Fruit fly (Drosophila melanogaster) whole organism, embryonic: Measurements from ENCODE around the gene CG6901.

ENCODE experiments used
- Bdp1 ChIP-seq: fragments of 200-800 bp; sonication (Bioruptor generic); optimal IDR thresholded peaks from 3 replicates; lab custom pipeline; 2016; ENCODE audit warnings: missing biosample characterization, missing genetic modification characterization
- CG10366 ChIP-seq: fragments of 200-800 bp; sonication (Bioruptor generic); IDR thresholded peaks from 2 replicates; pipeline ENCODE4 v1.3.6; 2022; ENCODE audit warnings: missing biosample characterization, missing genetic modification characterization
- CG11085 ChIP-seq: fragments of 200-800 bp; sonication (Bioruptor generic); IDR thresholded peaks from 2 replicates; pipeline ENCODE4 v1.3.6; 2022; ENCODE audit warnings: missing biosample characterization, missing genetic modification characterization
- CG11247 ChIP-seq: fragments of 200-800 bp; sonication (Bioruptor generic); IDR thresholded peaks from 2 replicates; pipeline ENCODE4 v1.3.6; 2022; ENCODE audit warnings: missing biosample characterization, missing genetic modification characterization
- CG11456 ChIP-seq: fragments of 200-800 bp; sonication (Bioruptor generic); IDR thresholded peaks from 3 replicates; pipeline ENCODE4 v1.3.6; 2022; ENCODE audit warnings: missing biosample characterization, missing genetic modification characterization
- CG11504 ChIP-seq: fragments of 200-800 bp; sonication (Bioruptor generic); optimal IDR thresholded peaks from 3 replicates; lab custom pipeline; 2019; ENCODE audit warnings: missing biosample characterization, mild to moderate bottlenecking, missing genetic modification characterization, moderate library complexity
- CG12104 ChIP-seq: fragments of 200-800 bp; sonication (Bioruptor generic); optimal IDR thresholded peaks from 3 replicates; lab custom pipeline; 2016; ENCODE audit warnings: missing biosample characterization, missing genetic modification characterization
- CG12942 ChIP-seq: fragments of 200-800 bp; sonication (Bioruptor generic); optimal IDR thresholded peaks from 3 replicates; lab custom pipeline; 2016; ENCODE audit warnings: missing biosample characterization, missing genetic modification characterization
- CG13624 ChIP-seq: fragments of 200-800 bp; sonication (Bioruptor generic); optimal IDR thresholded peaks from 2 replicates; lab custom pipeline; 2016; ENCODE audit warnings: missing biosample characterization, missing genetic modification characterization
- CG14050 ChIP-seq: fragments of 200-800 bp; sonication (Bioruptor generic); IDR thresholded peaks from 3 replicates; pipeline ENCODE4 v1.3.6; 2022; ENCODE audit warnings: missing biosample characterization, missing genetic modification characterization
- CG14441 ChIP-seq: fragments of 200-800 bp; sonication (Bioruptor generic); IDR thresholded peaks from 2 replicates; pipeline ENCODE4 v1.3.6; 2022; ENCODE audit warnings: missing biosample characterization, missing genetic modification characterization
- CG14860 ChIP-seq: fragments of 200-800 bp; sonication (Bioruptor generic); IDR thresholded peaks from 3 replicates; pipeline ENCODE4 v1.3.6; 2022; ENCODE audit warnings: missing biosample characterization, missing genetic modification characterization; ENCODE audit not compliant: partially characterized antibody
- CG15073 ChIP-seq: fragments of 200-800 bp; sonication (Bioruptor generic); optimal IDR thresholded peaks from 2 replicates; lab custom pipeline; 2016; ENCODE audit warnings: missing biosample characterization, missing genetic modification characterization
- CG15696 ChIP-seq: fragments of 200-800 bp; sonication (Bioruptor generic); optimal IDR thresholded peaks from 2 replicates; lab custom pipeline; 2019; ENCODE audit warnings: missing biosample characterization, mild to moderate bottlenecking, missing genetic modification characterization, moderate library complexity
- CG17612 ChIP-seq: fragments of 200-800 bp; sonication (Bioruptor generic); IDR thresholded peaks from 2 replicates; pipeline ENCODE4 v1.3.6; 2022; ENCODE audit warnings: missing biosample characterization, missing genetic modification characterization
- CG18764 ChIP-seq: fragments of 200-800 bp; sonication (Bioruptor generic); optimal IDR thresholded peaks from 3 replicates; lab custom pipeline; 2016; ENCODE audit warnings: missing biosample characterization, missing genetic modification characterization
- CG2712 ChIP-seq: fragments of 200-800 bp; optimal IDR thresholded peaks from 3 replicates; lab custom pipeline; 2019; ENCODE audit warnings: missing biosample characterization, mild to moderate bottlenecking, missing genetic modification characterization, moderate library complexity
- CG3065 ChIP-seq: fragments of 200-800 bp; sonication (Bioruptor generic); optimal IDR thresholded peaks from 2 replicates; lab custom pipeline; 2016; ENCODE audit warnings: missing biosample characterization, missing genetic modification characterization
- CG31365 ChIP-seq: fragments of 200-800 bp; sonication (Bioruptor generic); optimal IDR thresholded peaks from 2 replicates; lab custom pipeline; 2018; ENCODE audit warnings: missing biosample characterization, mild to moderate bottlenecking, missing genetic modification characterization
- CG4360 ChIP-seq: fragments of 200-800 bp; sonication (Bioruptor generic); IDR thresholded peaks from 2 replicates; pipeline ENCODE4 v1.3.6; 2022; ENCODE audit warnings: missing biosample characterization, missing genetic modification characterization
- CG5245 ChIP-seq: fragments of 200-800 bp; sonication (Bioruptor generic); optimal IDR thresholded peaks from 3 replicates; lab custom pipeline; 2016; ENCODE audit warnings: missing biosample characterization, missing genetic modification characterization
- CG6254 ChIP-seq: fragments of 200-800 bp; sonication (Bioruptor generic); optimal IDR thresholded peaks from 3 replicates; lab custom pipeline; 2017; ENCODE audit warnings: mild to moderate bottlenecking, missing biosample characterization, missing genetic modification reagents, missing genetic modification characterization
- CG6272 ChIP-seq: fragments of 200-800 bp; sonication (Bioruptor generic); IDR thresholded peaks from 2 replicates; pipeline ENCODE4 v1.3.6; 2022; ENCODE audit warnings: missing biosample characterization, missing genetic modification characterization
- CG6813 ChIP-seq: fragments of 200-800 bp; sonication (Bioruptor generic); optimal IDR thresholded peaks from 2 replicates; lab custom pipeline; 2017; ENCODE audit warnings: missing biosample characterization, missing genetic modification characterization, mild to moderate bottlenecking, moderate library complexity, missing genetic modification reagents
- CG7839 ChIP-seq: fragments of 200-800 bp; sonication (Bioruptor generic); optimal IDR thresholded peaks from 3 replicates; lab custom pipeline; 2018; ENCODE audit warnings: missing biosample characterization, mild to moderate bottlenecking, missing genetic modification characterization, moderate library complexity
- CG8924 ChIP-seq: fragments of 200-800 bp; optimal IDR thresholded peaks from 3 replicates; lab custom pipeline; 2019; ENCODE audit warnings: missing biosample characterization, mild to moderate bottlenecking, missing genetic modification characterization, moderate library complexity
- CTCF ChIP-seq: fragments of 200-800 bp; sonication (Bioruptor generic); optimal IDR thresholded peaks from 2 replicates; lab custom pipeline; 2017; ENCODE audit warnings: missing biosample characterization, mild to moderate bottlenecking, missing genetic modification characterization, moderate library complexity
- Chrac-16 ChIP-seq: fragments of 200-800 bp; sonication (Bioruptor generic); optimal IDR thresholded peaks from 3 replicates; lab custom pipeline; 2016; ENCODE audit warnings: missing biosample characterization, missing genetic modification characterization
- Dip2 ChIP-seq: fragments of 200-800 bp; sonication (Bioruptor generic); IDR thresholded peaks from 2 replicates; pipeline ENCODE4 v1.3.6; 2022; ENCODE audit warnings: missing biosample characterization, missing genetic modification characterization
- Doc2 ChIP-seq: fragments of 200-800 bp; sonication (Bioruptor generic); IDR thresholded peaks from 2 replicates; pipeline ENCODE4 v1.3.6; 2022; ENCODE audit warnings: missing biosample characterization, missing genetic modification characterization
- HHEX ChIP-seq: fragments of 200-800 bp; sonication (Bioruptor generic); optimal IDR thresholded peaks from 3 replicates; lab custom pipeline; 2017; ENCODE audit warnings: missing biosample characterization, mild to moderate bottlenecking, missing genetic modification characterization, missing genetic modification reagents
- HLHmδ ChIP-seq: fragments of 200-800 bp; sonication (Bioruptor generic); optimal IDR thresholded peaks from 2 replicates; lab custom pipeline; 2018; ENCODE audit warnings: missing biosample characterization, mild to moderate bottlenecking, missing genetic modification characterization, moderate library complexity
- HmgZ ChIP-seq: fragments of 200-800 bp; sonication (Bioruptor generic); optimal IDR thresholded peaks from 2 replicates; lab custom pipeline; 2018; ENCODE audit warnings: missing biosample characterization, mild to moderate bottlenecking, missing genetic modification characterization
- Ssrp ChIP-seq: fragments of 200-800 bp; sonication (Bioruptor generic); optimal IDR thresholded peaks from 2 replicates; lab custom pipeline; 2018; ENCODE audit warnings: missing biosample characterization, mild to moderate bottlenecking, missing genetic modification characterization, moderate library complexity
- ac ChIP-seq: fragments of 200-800 bp; sonication (Bioruptor generic); optimal IDR thresholded peaks from 3 replicates; lab custom pipeline; 2017; ENCODE audit warnings: missing biosample characterization, mild to moderate bottlenecking, missing genetic modification characterization
- chm ChIP-seq: fragments of 200-800 bp; sonication (Bioruptor generic); IDR thresholded peaks from 2 replicates; pipeline ENCODE4 v1.3.6; 2022; ENCODE audit warnings: missing biosample characterization, missing genetic modification characterization
- chn ChIP-seq: fragments of 200-800 bp; sonication (Bioruptor generic); optimal IDR thresholded peaks from 2 replicates; lab custom pipeline; 2016; ENCODE audit warnings: missing biosample characterization, missing genetic modification characterization
- eyg ChIP-seq: fragments of 200-800 bp; sonication (Bioruptor generic); optimal IDR thresholded peaks from 3 replicates; lab custom pipeline; 2016; ENCODE audit warnings: missing biosample characterization, missing genetic modification characterization
- ftz-f1 ChIP-seq: fragments of 200-800 bp; sonication (Bioruptor generic); optimal IDR thresholded peaks from 2 replicates; lab custom pipeline; 2016; ENCODE audit warnings: missing biosample characterization, missing genetic modification characterization
- gem ChIP-seq: fragments of 200-800 bp; sonication (Bioruptor generic); optimal IDR thresholded peaks from 2 replicates; lab custom pipeline; 2019; ENCODE audit warnings: missing biosample characterization, mild to moderate bottlenecking, missing genetic modification characterization, moderate library complexity
- gfzf ChIP-seq: fragments of 200-800 bp; sonication (Bioruptor generic); optimal IDR thresholded peaks from 2 replicates; lab custom pipeline; 2016; ENCODE audit warnings: missing biosample characterization, mild to moderate bottlenecking, missing genetic modification characterization, moderate library complexity
- odd ChIP-seq: fragments of 200-800 bp; sonication (Bioruptor generic); optimal IDR thresholded peaks from 2 replicates; lab custom pipeline; 2017; ENCODE audit warnings: missing biosample characterization, mild to moderate bottlenecking, missing genetic modification characterization
- peb ChIP-seq: fragments of 200-800 bp; sonication (Bioruptor generic); IDR thresholded peaks from 2 replicates; pipeline ENCODE4 v1.3.6; 2022; ENCODE audit warnings: missing biosample characterization, missing genetic modification characterization
- pho ChIP-seq: fragments of 200-800 bp; sonication (Bioruptor generic); optimal IDR thresholded peaks from 2 replicates; lab custom pipeline; 2016; ENCODE audit warnings: missing biosample characterization, missing genetic modification characterization
- slp2 ChIP-seq: fragments of 200-800 bp; sonication (Bioruptor generic); optimal IDR thresholded peaks from 2 replicates; lab custom pipeline; 2016; ENCODE audit warnings: missing biosample characterization, missing genetic modification characterization
- so ChIP-seq: fragments of 200-800 bp; sonication (Bioruptor generic); IDR thresholded peaks from 3 replicates; pipeline ENCODE4 v1.3.6; 2022; ENCODE audit warnings: missing biosample characterization, missing genetic modification characterization
- sob ChIP-seq: fragments of 200-800 bp; sonication (Bioruptor generic); IDR thresholded peaks from 2 replicates; pipeline ENCODE4 v1.3.6; 2022; ENCODE audit warnings: missing biosample characterization, missing genetic modification characterization
- twi ChIP-seq: fragments of 200-800 bp; optimal IDR thresholded peaks from 2 replicates; lab custom pipeline; 2019; ENCODE audit warnings: missing biosample characterization, mild to moderate bottlenecking, missing genetic modification characterization, moderate library complexity
- unc-4 ChIP-seq: fragments of 200-800 bp; sonication (Bioruptor generic); IDR thresholded peaks from 2 replicates; pipeline ENCODE4 v1.3.6; 2022; ENCODE audit warnings: missing biosample characterization, missing genetic modification characterization; ENCODE audit not compliant: partially characterized antibody
- unpg ChIP-seq: fragments of 200-800 bp; sonication (Bioruptor generic); optimal IDR thresholded peaks from 3 replicates; lab custom pipeline; 2018; ENCODE audit warnings: missing biosample characterization, mild to moderate bottlenecking, missing genetic modification characterization, moderate library complexity
- vfl ChIP-seq: fragments of 200-800 bp; sonication (Bioruptor generic); optimal IDR thresholded peaks from 2 replicates; lab custom pipeline; 2016; ENCODE audit warnings: missing biosample characterization, missing genetic modification characterization
- vvl ChIP-seq: fragments of 200-800 bp; sonication (Bioruptor generic); IDR thresholded peaks from 2 replicates; pipeline ENCODE4 v1.3.6; 2022; ENCODE audit warnings: missing biosample characterization, missing genetic modification characterization

CG6901 gene

dm6 chr3R:16275890-16276619, 47.2 kb upstream of the CG6901 start (continued):
- TF ChIP-seq CG14860 (GFP tag; lab: Robert Waterston, UW) (no peak), HmgZ (no peak), Bdp1 (GFP tag; lab: Kevin White, UChicago) (no peak), chn (GFP tag; lab: Kevin White, UChicago) (no peak), CG3065 (GFP tag; lab: Kevin White, UChicago) (no peak), so (GFP tag; lab: Robert Waterston, UW) (no peak), sob (GFP tag; lab: Robert Waterston, UW) (no peak), ftz-f1 (GFP tag; lab: Kevin White, UChicago) (peak; percentile 43), CG7839 (tag; lab: Kevin White, UChicago) (no peak), Dip2 (GFP tag; lab: Robert Waterston, UW) (no peak), pho (GFP tag; lab: Kevin White, UChicago) (no peak), CG6254 (peak; percentile 29), gem (tag; lab: Kevin White, UChicago) (no peak), CG12104 (GFP tag; lab: Kevin White, UChicago) (no peak), HLHmδ (peak; percentile 39), CTCF (GFP tag; lab: Kevin White, UChicago) (no peak), CG18764 (GFP tag; lab: Kevin White, UChicago) (no peak), CG11456 (GFP tag; lab: Robert Waterston, UW) (no peak), CG31365 (tag; lab: Kevin White, UChicago) (no peak), CG8924 (no peak), CG14050 (no peak), peb (GFP tag; lab: Robert Waterston, UW) (no peak), unc-4 (GFP tag; lab: Robert Waterston, UW) (no peak), CG17612 (GFP tag; lab: Robert Waterston, UW) (no peak), CG6813 (GFP tag; lab: Kevin White, UChicago) (peak; percentile 7), CG15073 (GFP tag; lab: Kevin White, UChicago) (no peak), Ssrp (tag; lab: Kevin White, UChicago) (no peak), HHEX (GFP tag; lab: Kevin White, UChicago) (no peak), Doc2 (GFP tag; lab: Robert Waterston, UW) (no peak), CG2712 (tag; lab: Kevin White, UChicago) (peak; percentile 21), vfl (GFP tag; lab: Kevin White, UChicago) (no peak), CG12942 (GFP tag; lab: Kevin White, UChicago) (no peak), ac (GFP tag; lab: Kevin White, UChicago) (peak; percentile 31), chm (GFP tag; lab: Robert Waterston, UW) (no peak; the same call in 1 of the 2 replicates), unpg (GFP tag; lab: Kevin White, UChicago) (no peak), CG10366 (GFP tag; lab: Robert Waterston, UW) (no peak), twi (tag; lab: Kevin White, UChicago) (peak; percentile 76), CG14441 (GFP tag; lab: Robert Waterston, UW) (no peak), gfzf (GFP tag; lab: Kevin White, UChicago) (no peak), CG11247 (GFP tag; lab: Robert Waterston, UW) (no peak), slp2 (GFP tag; lab: Kevin White, UChicago) (no peak), CG13624 (no peak), eyg (GFP tag; lab: Kevin White, UChicago) (no peak), CG15696 (tag; lab: Kevin White, UChicago) (peak; percentile 37), CG5245 (GFP tag; lab: Kevin White, UChicago) (no peak), vvl (GFP tag; lab: Robert Waterston, UW) (no peak), Chrac-16 (no peak), odd (peak; percentile 2), CG11504 (no peak), CG6272 (GFP tag; lab: Robert Waterston, UW) (no peak), CG11085 (GFP tag; lab: Robert Waterston, UW) (no peak), CG4360 (GFP tag; lab: Robert Waterston, UW) (peak; percentile 33; the same call in 1 of the 2 replicates)
